Worm (Caenorhabditis elegans) whole organism, L4 larva: ENCODE data around the gene cyy-1.
A peak's percentile ranks its signal among the peaks of the same experiment; 100 is the strongest.

ENCODE experiments used
- F26F4.8 ChIP-seq: fragments of 200-800 bp; sonication (Bioruptor generic); conservative IDR thresholded peaks from 2 replicates; pipeline ENCODE4 v1.3.6; 2022; ENCODE audit warnings: missing genetic modification characterization, missing compliant biosample characterization
- F37D6.2 ChIP-seq: sonication (generic microtip); optimal IDR thresholded peaks from 2 replicates; lab custom pipeline; 2016; ENCODE audit warnings: mild to moderate bottlenecking, missing genetic modification characterization, missing compliant biosample characterization
- T20F7.1 ChIP-seq: fragments of 200-800 bp; sonication (Bioruptor generic); optimal IDR thresholded peaks from 2 replicates; lab custom pipeline; 2018; ENCODE audit warnings: mild to moderate bottlenecking, missing genetic modification characterization, missing compliant biosample characterization
- Y105C5A.15 ChIP-seq: fragments of 200-800 bp; sonication (Bioruptor generic); IDR thresholded peaks from 2 replicates; pipeline ENCODE4 v1.3.6; 2022; ENCODE audit warnings: missing genetic modification characterization, missing compliant biosample characterization
- Y48G9A.11 ChIP-seq: fragments of 200-800 bp; sonication (Bioruptor generic); IDR thresholded peaks from 2 replicates; pipeline ENCODE4 v1.3.6; 2022; ENCODE audit warnings: missing genetic modification reagents, missing genetic modification characterization, missing compliant biosample characterization
- ZK337.2 ChIP-seq: fragments of 200-800 bp; sonication (Bioruptor generic); IDR thresholded peaks from 2 replicates; pipeline ENCODE4 v1.3.6; 2022; ENCODE audit warnings: missing genetic modification reagents, missing genetic modification characterization, missing compliant biosample characterization
- aly-2 ChIP-seq: sonication (generic microtip); optimal IDR thresholded peaks from 2 replicates; lab custom pipeline; 2018; ENCODE audit warnings: missing biosample characterization, missing genetic modification characterization
- arid-1 ChIP-seq: fragments of 200-800 bp; sonication (Bioruptor generic); conservative IDR thresholded peaks from 2 replicates; pipeline ENCODE4 v1.3.6; 2022; ENCODE audit warnings: missing genetic modification reagents, missing genetic modification characterization, missing compliant biosample characterization
- ceh-32 ChIP-seq: sonication (generic microtip); optimal IDR thresholded peaks from 2 replicates; lab custom pipeline; 2016; ENCODE audit warnings: mild to moderate bottlenecking, missing genetic modification characterization, missing compliant biosample characterization; ENCODE audit not compliant: poor library complexity
- ceh-44 ChIP-seq: fragments of 200-800 bp; sonication (Bioruptor generic); IDR thresholded peaks from 2 replicates; pipeline ENCODE4 v1.3.6; 2022; ENCODE audit warnings: missing genetic modification reagents, missing genetic modification characterization, missing compliant biosample characterization
- ces-1 ChIP-seq: fragments of 150-350 bp; sonication (generic microtip); optimal IDR thresholded peaks from 4 replicates; lab custom pipeline; 2014; ENCODE audit warnings: missing biosample characterization, missing genetic modification reagents, missing genetic modification characterization
- daf-16 ChIP-seq, 3 experiments: sonication (generic microtip); optimal IDR thresholded peaks; 2 replicates each; lab custom pipeline; 2016 to 2017; ENCODE audit warnings: missing genetic modification characterization in 3 of 3, missing genetic modification reagents in 3 of 3, mild to moderate bottlenecking in 2 of 3, missing compliant biosample characterization in 2 of 3, missing biosample characterization in 1 of 3, moderate library complexity in 1 of 3
- daf-8 ChIP-seq: fragments of 200-800 bp; sonication (Bioruptor generic); IDR thresholded peaks from 2 replicates; pipeline ENCODE4 v1.3.6; 2022; ENCODE audit warnings: missing genetic modification characterization, missing compliant biosample characterization
- dmd-8 ChIP-seq: fragments of 200-800 bp; sonication (Bioruptor generic); IDR thresholded peaks from 2 replicates; pipeline ENCODE4 v1.3.6; 2022; ENCODE audit warnings: missing genetic modification characterization, missing compliant biosample characterization
- dmd-9 ChIP-seq: fragments of 200-800 bp; sonication (Bioruptor generic); IDR thresholded peaks from 2 replicates; pipeline ENCODE4 v1.3.6; 2022; ENCODE audit warnings: missing genetic modification reagents, missing genetic modification characterization, missing compliant biosample characterization
- egl-27 ChIP-seq: sonication (generic microtip); optimal IDR thresholded peaks from 3 replicates; lab custom pipeline; 2017; ENCODE audit warnings: missing biosample characterization, missing genetic modification reagents, missing genetic modification characterization
- fos-1 ChIP-seq: fragments of 150-350 bp; optimal IDR thresholded peaks from 2 replicates; lab custom pipeline; 2014; ENCODE audit warnings: missing biosample characterization, missing genetic modification characterization
- gei-8 ChIP-seq: fragments of 200-800 bp; sonication (Bioruptor generic); optimal IDR thresholded peaks from 2 replicates; lab custom pipeline; 2018; ENCODE audit warnings: mild to moderate bottlenecking, missing genetic modification characterization, missing compliant biosample characterization
- hif-1 ChIP-seq, 2 experiments: sonication (generic microtip); optimal IDR thresholded peaks; 2 replicates each; lab custom pipeline; 2016 to 2017; ENCODE audit warnings: missing compliant biosample characterization in 2 of 2, missing genetic modification characterization in 2 of 2, missing genetic modification reagents in 2 of 2, missing genotype in 2 of 2, mild to moderate bottlenecking in 1 of 2
- hlh-30 ChIP-seq: sonication (generic microtip); optimal IDR thresholded peaks from 2 replicates; lab custom pipeline; 2017; ENCODE audit warnings: antibody characterized with exemption, mild to moderate bottlenecking, missing genetic modification characterization, missing compliant biosample characterization; ENCODE audit not compliant: insufficient read depth
- lin-15B ChIP-seq: fragments of 150-350 bp; sonication (generic microtip); optimal IDR thresholded peaks from 3 replicates; lab custom pipeline; 2014; ENCODE audit warnings: missing biosample characterization, missing genetic modification characterization
- lin-29 ChIP-seq: fragments of 200-800 bp; sonication (Bioruptor generic); IDR thresholded peaks from 2 replicates; pipeline ENCODE4 v1.3.6; 2022; ENCODE audit warnings: missing genetic modification reagents, missing genetic modification characterization, missing compliant biosample characterization
- lir-3 ChIP-seq: sonication (generic microtip); optimal IDR thresholded peaks from 2 replicates; lab custom pipeline; 2016; ENCODE audit warnings: mild to moderate bottlenecking, missing genetic modification characterization, missing compliant biosample characterization
- mdl-1 ChIP-seq, 2 experiments: fragments of 150-350 bp in 1 of 2; sonication (generic microtip) in 1 of 2; optimal IDR thresholded peaks; 2 replicates each; lab custom pipeline; 2014 to 2017; ENCODE audit warnings: missing biosample characterization in 2 of 2, missing genetic modification characterization in 2 of 2
- mes-2 ChIP-seq: sonication (generic microtip); optimal IDR thresholded peaks from 2 replicates; lab custom pipeline; 2016; ENCODE audit warnings: missing genotype, mild to moderate bottlenecking, missing genetic modification characterization, missing compliant biosample characterization; ENCODE audit not compliant: poor library complexity, severe bottlenecking
- mxl-2 ChIP-seq: fragments of 200-800 bp; sonication (Bioruptor generic); conservative IDR thresholded peaks from 2 replicates; pipeline ENCODE4 v1.3.6; 2022; ENCODE audit warnings: missing genetic modification reagents, missing genetic modification characterization, missing compliant biosample characterization
- mxl-3 ChIP-seq: fragments of 200-800 bp; sonication (Bioruptor generic); optimal IDR thresholded peaks from 2 replicates; lab custom pipeline; 2018; ENCODE audit warnings: mild to moderate bottlenecking, missing genetic modification characterization, missing compliant biosample characterization
- nhr-10 ChIP-seq: fragments of 150-350 bp; optimal IDR thresholded peaks from 2 replicates; lab custom pipeline; 2014; ENCODE audit warnings: missing biosample characterization, missing genetic modification characterization
- nhr-111 ChIP-seq: fragments of 200-800 bp; sonication (Bioruptor generic); optimal IDR thresholded peaks from 2 replicates; lab custom pipeline; 2018; ENCODE audit warnings: mild to moderate bottlenecking, missing genetic modification characterization, missing compliant biosample characterization
- nhr-237 ChIP-seq: sonication (generic microtip); optimal IDR thresholded peaks from 2 replicates; lab custom pipeline; 2017; ENCODE audit warnings: missing biosample characterization, missing genetic modification characterization
- nhr-42 ChIP-seq: fragments of 200-800 bp; sonication (Bioruptor generic); IDR thresholded peaks from 2 replicates; pipeline ENCODE4 v1.3.6; 2022; ENCODE audit warnings: missing genetic modification characterization, missing compliant biosample characterization
- nhr-48 ChIP-seq: sonication (generic microtip); optimal IDR thresholded peaks from 2 replicates; lab custom pipeline; 2016; ENCODE audit warnings: mild to moderate bottlenecking, missing genetic modification characterization, missing compliant biosample characterization
- nhr-6 ChIP-seq: fragments of 150-350 bp; optimal IDR thresholded peaks from 2 replicates; lab custom pipeline; 2014; ENCODE audit warnings: missing biosample characterization, missing genetic modification characterization
- nhr-76 ChIP-seq: fragments of 150-350 bp; optimal IDR thresholded peaks from 2 replicates; lab custom pipeline; 2014; ENCODE audit warnings: missing biosample characterization, missing genetic modification characterization
- nhr-77 ChIP-seq: fragments of 150-350 bp; optimal IDR thresholded peaks from 2 replicates; lab custom pipeline; 2014; ENCODE audit warnings: missing biosample characterization, missing genetic modification characterization
- pha-4 ChIP-seq, 2 experiments: fragments of 150-350 bp in 1 of 2; fragments of 200-800 bp in 1 of 2; sonication (Bioruptor generic) in 1 of 2; IDR thresholded peaks in 1 of 2; optimal IDR thresholded peaks in 1 of 2; 2 replicates each; pipeline versions ENCODE4 v1.3.6 to Lab custom; 2014 to 2022; ENCODE audit warnings: missing genetic modification characterization in 2 of 2, missing genetic modification reagents in 2 of 2, missing biosample characterization in 1 of 2, missing compliant biosample characterization in 1 of 2
- pqm-1 ChIP-seq: sonication (generic microtip); optimal IDR thresholded peaks from 2 replicates; lab custom pipeline; 2017; ENCODE audit warnings: missing biosample characterization, missing genetic modification characterization
- saeg-2 ChIP-seq: fragments of 200-800 bp; sonication (Bioruptor generic); IDR thresholded peaks from 2 replicates; pipeline ENCODE4 v1.3.6; 2022; ENCODE audit warnings: missing genetic modification reagents, missing genetic modification characterization, missing compliant biosample characterization
- skn-1 ChIP-seq: fragments of 150-350 bp; optimal IDR thresholded peaks from 2 replicates; lab custom pipeline; 2014; ENCODE audit warnings: missing biosample characterization, missing genetic modification characterization
- snpc-4 ChIP-seq: fragments of 150-350 bp; optimal IDR thresholded peaks from 2 replicates; lab custom pipeline; 2014; ENCODE audit warnings: missing biosample characterization, missing genetic modification characterization
- spr-1 ChIP-seq: sonication (generic microtip); optimal IDR thresholded peaks from 2 replicates; lab custom pipeline; 2016; ENCODE audit warnings: mild to moderate bottlenecking, missing genetic modification characterization, missing compliant biosample characterization
- tag-97 ChIP-seq: fragments of 200-800 bp; sonication (Bioruptor generic); IDR thresholded peaks from 2 replicates; pipeline ENCODE4 v1.3.6; 2022; ENCODE audit warnings: missing genetic modification characterization, missing compliant biosample characterization
- unc-130 ChIP-seq: sonication (generic microtip); optimal IDR thresholded peaks from 2 replicates; lab custom pipeline; 2016; ENCODE audit warnings: missing genetic modification reagents, missing genetic modification characterization, missing compliant biosample characterization
- unc-39 ChIP-seq: sonication (generic microtip); optimal IDR thresholded peaks from 2 replicates; lab custom pipeline; 2017; ENCODE audit warnings: missing biosample characterization, missing genetic modification characterization
- unc-62 ChIP-seq, 3 experiments: fragments of 150-350 bp in 1 of 3; sonication (generic microtip); optimal IDR thresholded peaks in 2 of 3; peaks in 1 of 3; 1 replicate in 1 of 3; 2 replicates in 2 of 3; lab custom pipeline; 2014 to 2017; ENCODE audit warnings: missing biosample characterization in 3 of 3, missing genetic modification characterization in 3 of 3, missing genetic modification reagents in 3 of 3, missing genotype in 1 of 3
- vab-7 ChIP-seq: fragments of 200-800 bp; sonication (Bioruptor generic); IDR thresholded peaks from 2 replicates; pipeline ENCODE4 v1.3.6; 2022; ENCODE audit warnings: missing genetic modification reagents, missing genetic modification characterization, missing compliant biosample characterization
- zip-11 ChIP-seq: fragments of 200-800 bp; sonication (Bioruptor generic); IDR thresholded peaks from 2 replicates; pipeline ENCODE4 v1.3.6; 2022; ENCODE audit warnings: missing genetic modification characterization, missing compliant biosample characterization
- zip-2 ChIP-seq: fragments of 150-350 bp; optimal IDR thresholded peaks from 2 replicates; lab custom pipeline; 2014; ENCODE audit warnings: missing biosample characterization, missing genetic modification characterization

The cyy-1 gene

DNA sequence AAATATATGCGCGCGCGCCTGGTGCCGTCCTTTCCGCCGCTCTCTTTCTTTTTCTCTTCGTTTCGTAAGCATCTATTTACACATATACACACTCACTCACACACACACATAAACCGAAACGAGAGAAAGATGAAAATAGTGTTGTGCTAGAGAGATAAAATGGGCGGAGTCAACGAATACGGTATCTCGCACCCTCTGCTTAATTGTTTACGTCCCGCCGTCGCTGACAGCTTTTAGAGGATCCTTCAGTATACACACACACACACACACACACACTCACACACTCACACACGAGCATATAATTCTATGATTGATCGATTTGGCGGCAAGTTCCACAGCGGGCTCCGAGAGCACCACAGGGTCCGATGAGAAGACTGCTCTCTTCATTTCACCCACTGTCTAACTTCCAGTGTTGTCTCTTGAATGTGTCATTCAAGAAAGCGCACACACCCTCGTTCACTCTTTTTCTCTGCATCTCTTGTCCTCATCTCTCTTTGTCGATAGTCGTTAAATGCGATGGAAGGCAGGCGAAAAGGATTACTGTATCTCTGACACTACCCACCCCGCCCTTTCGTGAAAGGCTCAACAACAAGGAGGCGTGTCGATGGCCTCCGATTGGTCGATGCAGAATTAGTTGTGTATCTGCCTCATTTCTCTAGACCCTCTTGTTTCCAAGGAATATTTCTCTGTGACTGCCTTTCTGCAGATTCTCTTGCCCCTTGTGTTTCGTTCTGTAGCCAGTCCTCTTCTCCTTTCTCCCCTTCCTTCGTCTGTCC lies 11.7 kb downstream of the cyy-1 start (continued):
- TF ChIP-seq hif-1 (tag; optimal IDR thresholded peaks at IDR 0.05; lab: Kevin White, UChicago), result peak; percentile 39 to 73
- TF ChIP-seq hlh-30 (tag; lab: Kevin White, UChicago), result peak; percentile 83
- no peak for TF ChIP-seq snpc-4 (tag; lab: Kevin White, UChicago)
- peak; percentile 34 for TF ChIP-seq lir-3 (tag; lab: Kevin White, UChicago)
- no peak for TF ChIP-seq F26F4.8 (GFP tag; lab: Robert Waterston, UW)
- TF ChIP-seq F37D6.2 (tag; lab: Kevin White, UChicago), result peak; percentile 89
- TF ChIP-seq nhr-237, result no peak
- TF ChIP-seq fos-1 (tag; lab: Kevin White, UChicago), result no peak
- TF ChIP-seq mxl-2 (GFP tag; lab: Robert Waterston, UW), result 0 out of 2 replicates have a peak, but pooled peaks have one; percentile 53
- peak; percentile 39; the same call in 1 of the 2 replicates for TF ChIP-seq nhr-42
- peak; percentile 34 for TF ChIP-seq gei-8 (GFP tag; lab: Kevin White, UChicago)
- TF ChIP-seq ZK337.2, result no peak
- peak; percentile 71 to 100 for TF ChIP-seq unc-62 (GFP tag; optimal IDR thresholded peaks at IDR 0.05 in 1 of 2; lab: Kevin White, UChicago)
- TF ChIP-seq unc-62 (tag; optimal IDR thresholded peaks at IDR 0.05; lab: Kevin White, UChicago), result peak; percentile 83
- no peak for TF ChIP-seq Y48G9A.11 (GFP tag; lab: Robert Waterston, UW)
- TF ChIP-seq zip-11, result no peak
- TF ChIP-seq mxl-3, result peak; percentile 70
- TF ChIP-seq dmd-8, result no peak
- peak; percentile 88 for TF ChIP-seq T20F7.1 (GFP tag; lab: Kevin White, UChicago)
- TF ChIP-seq dmd-9, result peak; percentile 23; the same call in 1 of the 2 replicates
- TF ChIP-seq pqm-1 (tag; lab: Kevin White, UChicago), result peak; percentile 53
- TF ChIP-seq daf-8 (GFP tag; lab: Robert Waterston, UW), result no peak
- peak; percentile 62 to 81 for TF ChIP-seq mdl-1 (tag; optimal IDR thresholded peaks at IDR 0.05; lab: Kevin White, UChicago)
- no peak for TF ChIP-seq lin-29
- no peak for TF ChIP-seq Y105C5A.15 (GFP tag; lab: Robert Waterston, UW)
- no peak for TF ChIP-seq tag-97 (GFP tag; lab: Robert Waterston, UW)
- no peak for TF ChIP-seq lin-15B
- TF ChIP-seq ceh-44 (GFP tag; lab: Robert Waterston, UW), result no peak
- peak; percentile 83 for TF ChIP-seq spr-1 (tag; lab: Kevin White, UChicago)
- peak; percentile 24 for TF ChIP-seq nhr-76 (tag; lab: Kevin White, UChicago)
- no peak for TF ChIP-seq unc-130 (GFP tag; lab: Kevin White, UChicago)
- TF ChIP-seq arid-1, result peak; percentile 64; the same call in 1 of the 2 replicates
- peak; percentile 71 for TF ChIP-seq ceh-32
- peak; percentile 74 for TF ChIP-seq pha-4 (GFP tag; IDR thresholded peaks at IDR 0.05; lab: Robert Waterston, UW)
- TF ChIP-seq pha-4 (tag; optimal IDR thresholded peaks at IDR 0.05; lab: Kevin White, UChicago), result peak; percentile 76
- TF ChIP-seq unc-39, result no peak
- no peak for TF ChIP-seq aly-2 (tag; lab: Kevin White, UChicago)
- no peak for TF ChIP-seq nhr-10
- peak; percentile 71 for TF ChIP-seq nhr-6 (tag; lab: Kevin White, UChicago)
- TF ChIP-seq daf-16 (GFP tag; optimal IDR thresholded peaks at IDR 0.05; lab: Kevin White, UChicago), result peak; percentile 86 to 90
- TF ChIP-seq daf-16 (tag; optimal IDR thresholded peaks at IDR 0.05; lab: Kevin White, UChicago), result peak; percentile 92
- no peak for TF ChIP-seq skn-1 (tag; lab: Kevin White, UChicago)
- peak; percentile 43 for TF ChIP-seq mes-2
- no peak for TF ChIP-seq saeg-2 (GFP tag; lab: Robert Waterston, UW)
- TF ChIP-seq nhr-77 (tag; lab: Kevin White, UChicago), result peak; percentile 41
- peak; percentile 34; the same call in 1 of the 2 replicates for TF ChIP-seq vab-7 (GFP tag; lab: Robert Waterston, UW)
- peak; percentile 87 for TF ChIP-seq nhr-48 (tag; lab: Kevin White, UChicago)
- peak; percentile 20 for TF ChIP-seq zip-2 (tag; lab: Kevin White, UChicago)
- no peak for TF ChIP-seq egl-27 (tag; lab: Kevin White, UChicago)
- TF ChIP-seq ces-1, result peak; percentile 26
- TF ChIP-seq nhr-111 (GFP tag; lab: Kevin White, UChicago), result no peak
